Fruit fly (Drosophila melanogaster) whole organism, pupa: ENCODE results near the gene RhoGAP19D.

Source experiments
- CG10348 ChIP-seq: fragments of 200-800 bp; sonication (Bioruptor generic); IDR thresholded peaks from 2 replicates; pipeline ENCODE4 v1.3.6; 2022; ENCODE audit warnings: missing biosample characterization, missing genetic modification characterization
- CG14655 ChIP-seq: fragments of 200-800 bp; sonication (Bioruptor generic); optimal IDR thresholded peaks from 3 replicates; lab custom pipeline; 2017; ENCODE audit warnings: mild to moderate bottlenecking, missing biosample characterization, missing genetic modification reagents, missing genetic modification characterization
- CG15710 ChIP-seq: fragments of 200-800 bp; sonication (Bioruptor generic); optimal IDR thresholded peaks from 2 replicates; lab custom pipeline; 2018; ENCODE audit warnings: missing biosample characterization, mild to moderate bottlenecking, missing genetic modification characterization, moderate library complexity
- CG8159 ChIP-seq: fragments of 200-800 bp; sonication (Bioruptor generic); optimal IDR thresholded peaks from 3 replicates; lab custom pipeline; 2018; ENCODE audit warnings: missing biosample characterization, mild to moderate bottlenecking, missing genetic modification characterization, moderate library complexity
- CG9948 ChIP-seq: fragments of 200-800 bp; sonication (Bioruptor generic); optimal IDR thresholded peaks from 2 replicates; lab custom pipeline; 2018; ENCODE audit warnings: missing biosample characterization, mild to moderate bottlenecking, missing genetic modification characterization, moderate library complexity
- Snoo ChIP-seq: fragments of 200-800 bp; sonication (Bioruptor generic); optimal IDR thresholded peaks from 3 replicates; lab custom pipeline; 2017; ENCODE audit warnings: missing biosample characterization, mild to moderate bottlenecking, missing genetic modification characterization, inconsistent platforms
- fd96Ca ChIP-seq: fragments of 200-800 bp; sonication (Bioruptor generic); IDR thresholded peaks from 3 replicates; pipeline ENCODE4 v1.3.6; 2022; ENCODE audit warnings: missing biosample characterization, missing genetic modification characterization
- gl ChIP-seq: fragments of 200-800 bp; sonication (Bioruptor generic); optimal IDR thresholded peaks from 2 replicates; lab custom pipeline; 2018; ENCODE audit warnings: missing biosample characterization, mild to moderate bottlenecking, missing genetic modification characterization

- no peak for TF ChIP-seq CG10348 (GFP tag; lab: Robert Waterston, UW)
- peak; percentile 59 for TF ChIP-seq gl (tag; lab: Kevin White, UChicago)
- TF ChIP-seq CG8159 (tag; lab: Kevin White, UChicago) = no peak
- peak; percentile 58; the same call in 2 of the 3 replicates for TF ChIP-seq fd96Ca
- TF ChIP-seq Snoo (tag; lab: Kevin White, UChicago) = no peak
- TF ChIP-seq CG15710 (tag; lab: Kevin White, UChicago) = peak; percentile 22
- peak; percentile 12 for TF ChIP-seq CG9948 (tag; lab: Kevin White, UChicago)
- TF ChIP-seq CG14655 (GFP tag; lab: Kevin White, UChicago) = no peak
These were observed 42.3 kb downstream of the RhoGAP19D start for dm6 chrX:20468192-20468591.
